Fruit fly (Drosophila melanogaster): Measurements from ENCODE around the gene CanA-14F.

Gene CanA-14F

DNA sequence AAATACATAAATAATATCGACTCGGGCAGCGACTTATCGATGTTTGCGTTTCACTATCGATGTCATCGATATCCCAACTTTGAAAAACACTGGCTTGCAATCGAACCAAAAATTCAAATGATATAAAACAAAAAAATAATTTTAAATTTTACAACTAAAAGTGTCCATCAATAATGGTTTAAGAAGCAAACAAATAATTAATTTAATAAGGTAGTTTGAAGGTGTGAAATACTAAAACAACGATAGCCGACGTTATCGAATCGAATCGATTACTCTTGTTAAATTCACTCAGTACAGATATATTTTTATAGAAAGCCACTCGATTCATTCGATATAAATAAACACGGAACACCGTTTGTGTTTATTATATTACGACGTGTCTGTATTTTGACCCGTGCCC is 6.4 kb upstream of the CanA-14F start, which contains the start of the genes SMC3 and Ubc7 (continued):
- TF ChIP-seq CG11247 (GFP tag; IDR thresholded peaks at IDR 0.05) = no peak
- TF ChIP-seq BEAF-32 (GFP tag; optimal IDR thresholded peaks at IDR 0.05) = peak; percentile 85
- no peak for TF ChIP-seq pum (GFP tag; optimal IDR thresholded peaks at IDR 0.05)
- peak; percentile 89 for TF ChIP-seq zen2 (GFP tag; IDR thresholded peaks at IDR 0.05; ENCODE audit: partially characterized antibody)
- TF ChIP-seq Opbp (GFP tag; IDR thresholded peaks at IDR 0.05; ENCODE audit: partially characterized antibody) = peak; percentile 69; the same call in 1 of the 3 replicates
- TF ChIP-seq phol (tag; optimal IDR thresholded peaks at IDR 0.05) = peak; percentile 2
- TF ChIP-seq CTCF (GFP tag; optimal IDR thresholded peaks at IDR 0.05) = no peak
- peak; percentile 45 for TF ChIP-seq CG15514 (GFP tag; optimal IDR thresholded peaks at IDR 0.05)
- TF ChIP-seq CG31365 (tag; optimal IDR thresholded peaks at IDR 0.05) = no peak
- TF ChIP-seq Camta (GFP tag; optimal IDR thresholded peaks at IDR 0.05) = no peak
- TF ChIP-seq E2f2 (GFP tag; IDR thresholded peaks at IDR 0.05) = peak; percentile 29; the same call in 1 of the 2 replicates
- TF ChIP-seq CG2129 (GFP tag; IDR thresholded peaks at IDR 0.05; ENCODE audit: partially characterized antibody) = peak; percentile 74
- TF ChIP-seq row (GFP tag; IDR thresholded peaks at IDR 0.05) = 0 out of 3 replicates have a peak, but pooled peaks have one; percentile 17
- TF ChIP-seq onecut (GFP tag; IDR thresholded peaks at IDR 0.05) = no peak
- TF ChIP-seq exex (tag; optimal IDR thresholded peaks at IDR 0.05) = no peak
- TF ChIP-seq CG14667 (GFP tag; IDR thresholded peaks at IDR 0.05) = no peak
- TF ChIP-seq CG2875 (GFP tag; optimal IDR thresholded peaks at IDR 0.05) = no peak
- no peak for TF ChIP-seq unpg (GFP tag; optimal IDR thresholded peaks at IDR 0.05)

DNA sequence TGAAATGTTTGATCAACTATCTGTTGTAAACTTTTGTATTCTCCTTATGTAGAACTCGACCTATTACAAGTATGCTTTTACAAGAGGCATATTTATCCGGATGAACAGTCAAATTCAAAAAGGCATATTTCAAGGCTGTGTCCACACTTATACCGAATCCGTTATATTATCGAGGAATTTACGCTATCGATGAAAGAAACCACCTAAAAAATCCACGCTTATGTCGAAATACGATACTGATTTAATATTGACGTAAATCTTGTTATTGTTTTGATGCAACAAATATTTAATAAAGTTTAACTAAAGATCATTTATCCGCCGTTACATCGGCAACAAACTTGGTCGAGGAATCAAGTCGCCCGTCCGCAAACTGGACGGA is 685 bp upstream of the CanA-14F start, which contains the start of gene CG13014:
CG13014 (plus strand) TSS at position 206 of the 379 bp plus-strand sequence.
- TF ChIP-seq gfzf (GFP tag; optimal IDR thresholded peaks at IDR 0.05) (peak; percentile 65), odd (GFP tag; optimal IDR thresholded peaks at IDR 0.05) (no peak), CG16813 (GFP tag; IDR thresholded peaks at IDR 0.05; ENCODE audit: partially characterized antibody) (peak; percentile 35; the same call in 1 of the 3 replicates), Dref (GFP tag; IDR thresholded peaks at IDR 0.05) (peak; percentile 63), CG9215 (GFP tag; IDR thresholded peaks at IDR 0.05) (no peak), so (GFP tag; IDR thresholded peaks at IDR 0.05) (no peak), Dp (GFP tag; optimal IDR thresholded peaks at IDR 0.05) (peak; percentile 1), p53 (GFP tag; optimal IDR thresholded peaks at IDR 0.05) (no peak), MBD-R2 (GFP tag; IDR thresholded peaks at IDR 0.05) (peak; percentile 28; the same call in 1 of the 2 replicates), disco-r (GFP tag; optimal IDR thresholded peaks at IDR 0.05) (no peak), CG6791 (GFP tag; IDR thresholded peaks at IDR 0.05; ENCODE audit: partially characterized antibody) (0 out of 3 replicates have a peak, but pooled peaks have one; percentile 23), pzg (GFP tag; optimal IDR thresholded peaks at IDR 0.05) (peak; percentile 41), MESR4 (GFP tag; optimal IDR thresholded peaks at IDR 0.05) (peak; percentile 30), Myb (GFP tag; optimal IDR thresholded peaks at IDR 0.05) (peak; percentile 67), CG2116 (GFP tag; optimal IDR thresholded peaks at IDR 0.05) (peak; percentile 21), CG1603 (tag; optimal IDR thresholded peaks at IDR 0.05) (peak; percentile 29), sna (GFP tag; IDR thresholded peaks at IDR 0.05; ENCODE audit: partially characterized antibody) (peak; percentile 40), CG8765 (GFP tag; IDR thresholded peaks at IDR 0.05) (no peak), E2f1 (GFP tag; IDR thresholded peaks at IDR 0.05) (no peak), CrebB (tag; optimal IDR thresholded peaks at IDR 0.05) (no peak), amos (GFP tag; IDR thresholded peaks at IDR 0.05; ENCODE audit: partially characterized antibody) (peak; percentile 56; the same call in 1 of the 2 replicates), stwl (tag; optimal IDR thresholded peaks at IDR 0.05) (peak; percentile 7), Opbp (GFP tag; IDR thresholded peaks at IDR 0.05; ENCODE audit: partially characterized antibody) (peak; percentile 17; the same call in 1 of the 3 replicates), fu2 (GFP tag; optimal IDR thresholded peaks at IDR 0.05) (no peak), CG30020 (tag; optimal IDR thresholded peaks at IDR 0.05) (no peak), BEAF-32 (GFP tag; optimal IDR thresholded peaks at IDR 0.05) (peak; percentile 52), CG30431 (GFP tag; optimal IDR thresholded peaks at IDR 0.05) (no peak)
